Fruit fly (Drosophila melanogaster): ENCODE results near the gene CG4577.

The CG4577 gene

DNA sequence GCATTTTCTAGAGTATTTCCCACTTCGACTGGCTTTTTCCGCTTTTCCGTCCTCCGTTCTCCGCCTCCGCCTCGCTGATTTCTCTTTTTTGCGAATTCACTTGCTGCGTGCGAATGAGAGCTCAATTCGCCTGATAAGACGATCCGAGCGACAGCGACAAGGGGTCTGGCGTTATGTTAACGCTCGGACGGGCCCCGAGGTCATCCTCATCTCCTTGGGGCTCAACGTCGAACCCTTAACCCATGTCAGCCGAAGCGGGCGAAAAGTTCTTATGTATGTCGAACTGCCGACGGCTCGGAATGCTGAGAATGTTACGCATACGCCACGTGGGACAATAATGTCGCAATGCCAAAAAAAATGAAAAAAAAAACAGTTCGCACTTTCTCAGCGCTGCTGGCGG, 39.0 kb upstream of the CG4577 start:
- TF ChIP-seq sv (GFP tag; optimal IDR thresholded peaks at IDR 0.05), result no peak
- TF ChIP-seq Rel (GFP tag; optimal IDR thresholded peaks at IDR 0.05), result no peak
- peak; percentile 17 for TF ChIP-seq Rel (tag; optimal IDR thresholded peaks at IDR 0.05)

- TF ChIP-seq foxo (GFP tag; optimal IDR thresholded peaks at IDR 0.05), result no peak
- no peak for TF ChIP-seq psq (GFP tag; optimal IDR thresholded peaks at IDR 0.05)
- TF ChIP-seq HLH106 (tag; optimal IDR thresholded peaks at IDR 0.05), result no peak
- no peak for TF ChIP-seq Jra (GFP tag; optimal IDR thresholded peaks at IDR 0.05)
- no peak for TF ChIP-seq ey (GFP tag; optimal IDR thresholded peaks at IDR 0.05)
- no peak for TF ChIP-seq Sp1 (GFP tag; optimal IDR thresholded peaks at IDR 0.05)
- no peak for TF ChIP-seq Vsx2 (GFP tag; optimal IDR thresholded peaks at IDR 0.05; ENCODE audit: partially characterized antibody)
- TF ChIP-seq GATAd (GFP tag; optimal IDR thresholded peaks at IDR 0.05), result no peak
- TF ChIP-seq tai (GFP tag; optimal IDR thresholded peaks at IDR 0.05), result no peak
- TF ChIP-seq dsf (GFP tag; optimal IDR thresholded peaks at IDR 0.05; ENCODE audit: borderline replicate concordance), result no peak
- TF ChIP-seq pan (optimal IDR thresholded peaks at IDR 0.05), result no peak
- no peak for TF ChIP-seq Myc (optimal IDR thresholded peaks at IDR 0.05)
- TF ChIP-seq sage (GFP tag; optimal IDR thresholded peaks at IDR 0.05), result no peak
- no peak for TF ChIP-seq brk (GFP tag; optimal IDR thresholded peaks at IDR 0.05)
- no peak for TF ChIP-seq OdsH (GFP tag; optimal IDR thresholded peaks at IDR 0.05)
- no peak for TF ChIP-seq dl (GFP tag; optimal IDR thresholded peaks at IDR 0.05; ENCODE audit: insufficient read depth in 1 of 2, partially characterized antibody in 2 of 2)
- TF ChIP-seq h (GFP tag; optimal IDR thresholded peaks at IDR 0.05), result no peak
- peak; percentile 13 for TF ChIP-seq fru (GFP tag; optimal IDR thresholded peaks at IDR 0.05)
- TF ChIP-seq Rel (GFP tag; optimal IDR thresholded peaks at IDR 0.05), result no peak
- peak; percentile 20 for TF ChIP-seq Rel (tag; optimal IDR thresholded peaks at IDR 0.05)
- no peak for TF ChIP-seq CG32264 (GFP tag; optimal IDR thresholded peaks at IDR 0.05)
- TF ChIP-seq Dif (GFP tag; optimal IDR thresholded peaks at IDR 0.05; ENCODE audit: partially characterized antibody), result peak; percentile 59
These were observed 32.1 kb upstream of the CG4577 start, which contains the start of gene CG4629 for dm6 chr2L:1102349-1102748. TSS of gene CG4629 (minus strand) at chr2L:1102504.

- TF ChIP-seq jim (GFP tag; optimal IDR thresholded peaks at IDR 0.05) (no peak), Hr78 (GFP tag; optimal IDR thresholded peaks at IDR 0.05) (no peak), dl (GFP tag; optimal IDR thresholded peaks at IDR 0.05; ENCODE audit: insufficient read depth in 1 of 2, partially characterized antibody in 2 of 2) (no peak), Hnf4 (GFP tag; optimal IDR thresholded peaks at IDR 0.05) (no peak), Sp1 (GFP tag; optimal IDR thresholded peaks at IDR 0.05) (no peak), rgr (GFP tag; optimal IDR thresholded peaks at IDR 0.05) (peak; percentile 27), Vsx2 (GFP tag; optimal IDR thresholded peaks at IDR 0.05; ENCODE audit: partially characterized antibody) (no peak), N (GFP tag; optimal IDR thresholded peaks at IDR 0.05) (peak; percentile 51), Hr83 (GFP tag; optimal IDR thresholded peaks at IDR 0.05; ENCODE audit: poor library complexity, severe bottlenecking) (no peak), Myc (optimal IDR thresholded peaks at IDR 0.05) (peak; percentile 6), Rel (GFP tag; optimal IDR thresholded peaks at IDR 0.05) (no peak), Rel (tag; optimal IDR thresholded peaks at IDR 0.05) (peak; percentile 36)
These were observed 26.3 kb upstream of the CG4577 start, which contains the start of the genes PolrMT and CG14339 for dm6 chr2L:1108029-1108688. TSS of gene PolrMT (minus strand) at chr2L:1108373. TSS of gene CG14339 (plus strand) at chr2L:1108540.

DNA sequence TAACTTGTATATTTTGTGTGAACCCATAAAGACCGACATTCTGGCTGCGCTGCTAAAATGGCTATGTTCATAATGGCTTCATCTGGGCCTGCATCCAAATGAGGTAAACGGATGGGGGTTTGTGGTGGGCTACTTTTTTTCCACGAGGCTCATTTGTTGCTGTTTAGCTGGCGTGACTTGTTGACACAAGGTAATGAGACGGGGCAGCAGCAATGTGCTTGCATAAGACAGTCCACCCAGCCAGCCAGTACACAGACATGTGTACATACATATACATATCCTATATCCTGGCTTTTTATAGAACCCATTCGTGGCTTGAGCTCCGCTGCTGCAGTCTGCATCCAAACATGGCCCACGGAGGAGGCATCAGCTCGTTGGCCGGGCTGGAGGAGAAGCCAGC, 21.9 kb upstream of the CG4577 start, which contains the start of gene CG14340:
TSS of gene CG14340 (plus strand) at position 301 of the 400 bp plus-strand sequence.
- TF ChIP-seq br (GFP tag; optimal IDR thresholded peaks at IDR 0.05) (no peak), Mio (GFP tag; optimal IDR thresholded peaks at IDR 0.05) (no peak), dmrt93B (GFP tag; optimal IDR thresholded peaks at IDR 0.05) (no peak), foxo (GFP tag; optimal IDR thresholded peaks at IDR 0.05) (no peak), brk (GFP tag; optimal IDR thresholded peaks at IDR 0.05) (no peak), sv (GFP tag; optimal IDR thresholded peaks at IDR 0.05) (no peak), pan (optimal IDR thresholded peaks at IDR 0.05) (no peak), tai (GFP tag; optimal IDR thresholded peaks at IDR 0.05) (no peak), woc (GFP tag; optimal IDR thresholded peaks at IDR 0.05) (no peak), Hr78 (GFP tag; optimal IDR thresholded peaks at IDR 0.05) (no peak), CG32264 (GFP tag; optimal IDR thresholded peaks at IDR 0.05) (no peak), dsf (GFP tag; optimal IDR thresholded peaks at IDR 0.05; ENCODE audit: borderline replicate concordance) (no peak), ey (GFP tag; optimal IDR thresholded peaks at IDR 0.05) (no peak), dl (GFP tag; optimal IDR thresholded peaks at IDR 0.05; ENCODE audit: insufficient read depth in 1 of 2, partially characterized antibody in 2 of 2) (no peak), Jra (GFP tag; optimal IDR thresholded peaks at IDR 0.05) (no peak), HLH106 (tag; optimal IDR thresholded peaks at IDR 0.05) (no peak), Abd-B (GFP tag; optimal IDR thresholded peaks at IDR 0.05) (no peak), rgr (GFP tag; optimal IDR thresholded peaks at IDR 0.05) (no peak), Myc (optimal IDR thresholded peaks at IDR 0.05) (no peak)

All from whole organism, wandering third instar larva.